Worm (Caenorhabditis elegans) whole organism, young adult: ENCODE data around the gene C15H11.11.

ENCODE experiments used
- F57C9.4 ChIP-seq: sonication (generic microtip); optimal IDR thresholded peaks from 2 replicates; lab custom pipeline; 2017; ENCODE audit warnings: mild to moderate bottlenecking, missing genetic modification characterization, missing compliant biosample characterization
- ZK185.1 ChIP-seq: sonication (generic microtip); optimal IDR thresholded peaks from 2 replicates; lab custom pipeline; 2016; ENCODE audit warnings: mild to moderate bottlenecking, missing genetic modification characterization, missing compliant biosample characterization; ENCODE audit not compliant: poor library complexity, severe bottlenecking
- ama-1 ChIP-seq, 3 experiments: fragments of 150-350 bp in 1 of 3; sonication (generic microtip) in 2 of 3; optimal IDR thresholded peaks; 2 replicates each; lab custom pipeline; 2014 to 2018; ENCODE audit warnings: missing biosample characterization in 2 of 3, missing genetic modification characterization in 2 of 3, missing genetic modification reagents in 2 of 3
- ceh-40 ChIP-seq: fragments of 200-800 bp; sonication (Bioruptor generic); IDR thresholded peaks from 2 replicates; pipeline ENCODE4 v1.3.6; 2022; ENCODE audit warnings: missing genetic modification characterization, missing compliant biosample characterization
- him-1 ChIP-seq: sonication (generic microtip); optimal IDR thresholded peaks from 2 replicates; lab custom pipeline; 2016; ENCODE audit warnings: missing genotype, missing genetic modification reagents, missing genetic modification characterization, missing compliant biosample characterization
- hlh-26 ChIP-seq: fragments of 200-800 bp; sonication (Bioruptor generic); conservative IDR thresholded peaks from 2 replicates; pipeline ENCODE4 v1.3.6; 2022; ENCODE audit warnings: missing genetic modification reagents, missing genetic modification characterization, missing compliant biosample characterization
- hrde-1 ChIP-seq: sonication (generic microtip); optimal IDR thresholded peaks from 2 replicates; lab custom pipeline; 2016; ENCODE audit warnings: missing genetic modification characterization, mild to moderate bottlenecking, missing compliant biosample characterization, moderate library complexity, missing genotype, missing genetic modification reagents, borderline replicate concordance
- nfya-1 ChIP-seq: sonication (generic microtip); optimal IDR thresholded peaks from 2 replicates; lab custom pipeline; 2017; ENCODE audit warnings: antibody characterized with exemption, missing compliant biosample characterization, missing genetic modification characterization, borderline replicate concordance; ENCODE audit not compliant: insufficient read depth
- sdz-38 ChIP-seq: sonication (generic microtip); optimal IDR thresholded peaks from 2 replicates; lab custom pipeline; 2016; ENCODE audit warnings: missing genotype, missing genetic modification characterization, missing compliant biosample characterization
- unc-62 ChIP-seq: fragments of 150-350 bp; optimal IDR thresholded peaks from 2 replicates; lab custom pipeline; 2014; ENCODE audit warnings: missing biosample characterization, missing genetic modification reagents, missing genetic modification characterization
- ztf-28 ChIP-seq: fragments of 200-800 bp; sonication (Bioruptor generic); IDR thresholded peaks from 2 replicates; pipeline ENCODE4 v1.3.6; 2022; ENCODE audit warnings: missing genetic modification reagents, missing genetic modification characterization, missing compliant biosample characterization

DNA sequence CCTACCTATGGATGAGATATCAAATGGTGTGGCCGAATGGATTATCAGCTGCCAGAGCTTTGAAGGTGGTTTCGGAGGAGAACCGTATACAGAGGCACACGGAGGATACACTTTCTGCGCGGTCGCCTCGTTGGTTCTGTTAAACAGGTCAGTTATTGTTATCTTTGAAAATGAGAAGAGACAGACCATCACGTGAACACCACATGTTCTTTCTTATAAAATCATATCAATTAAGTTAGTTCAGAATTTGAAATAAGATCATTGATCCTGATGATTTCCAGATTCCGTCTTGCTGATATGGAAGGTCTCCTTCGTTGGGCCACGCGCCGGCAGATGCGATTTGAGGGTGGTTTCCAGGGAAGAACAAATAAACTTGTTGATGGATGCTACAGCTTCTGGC, 33.4 kb downstream of the C15H11.11 start:
- TF ChIP-seq ceh-40 (GFP tag; lab: Robert Waterston, UW) = no peak
- no peak for TF ChIP-seq ztf-28
- TF ChIP-seq hrde-1 (tag; lab: Kevin White, UChicago) = no peak
- no peak for TF ChIP-seq unc-62 (GFP tag; lab: Kevin White, UChicago)
- no peak for TF ChIP-seq him-1
- TF ChIP-seq sdz-38 (tag; lab: Kevin White, UChicago) = no peak
- TF ChIP-seq nfya-1 (tag; lab: Kevin White, UChicago) = no peak
- no peak for TF ChIP-seq hlh-26 (GFP tag; lab: Robert Waterston, UW)
- TF ChIP-seq F57C9.4 = no peak
- no peak for TF ChIP-seq ZK185.1 (tag; lab: Kevin White, UChicago)
- TF ChIP-seq ama-1 (optimal IDR thresholded peaks at IDR 0.05; lab: Kevin White, UChicago) = no peak
- no peak for TF ChIP-seq ama-1 (GFP tag; optimal IDR thresholded peaks at IDR 0.05; lab: Kevin White, UChicago)
